Fruit fly (Drosophila melanogaster): ENCODE results near the gene rdgC.
A peak's percentile ranks its signal among the peaks of the same experiment; 100 is the strongest.

Gene rdgC

DNA sequence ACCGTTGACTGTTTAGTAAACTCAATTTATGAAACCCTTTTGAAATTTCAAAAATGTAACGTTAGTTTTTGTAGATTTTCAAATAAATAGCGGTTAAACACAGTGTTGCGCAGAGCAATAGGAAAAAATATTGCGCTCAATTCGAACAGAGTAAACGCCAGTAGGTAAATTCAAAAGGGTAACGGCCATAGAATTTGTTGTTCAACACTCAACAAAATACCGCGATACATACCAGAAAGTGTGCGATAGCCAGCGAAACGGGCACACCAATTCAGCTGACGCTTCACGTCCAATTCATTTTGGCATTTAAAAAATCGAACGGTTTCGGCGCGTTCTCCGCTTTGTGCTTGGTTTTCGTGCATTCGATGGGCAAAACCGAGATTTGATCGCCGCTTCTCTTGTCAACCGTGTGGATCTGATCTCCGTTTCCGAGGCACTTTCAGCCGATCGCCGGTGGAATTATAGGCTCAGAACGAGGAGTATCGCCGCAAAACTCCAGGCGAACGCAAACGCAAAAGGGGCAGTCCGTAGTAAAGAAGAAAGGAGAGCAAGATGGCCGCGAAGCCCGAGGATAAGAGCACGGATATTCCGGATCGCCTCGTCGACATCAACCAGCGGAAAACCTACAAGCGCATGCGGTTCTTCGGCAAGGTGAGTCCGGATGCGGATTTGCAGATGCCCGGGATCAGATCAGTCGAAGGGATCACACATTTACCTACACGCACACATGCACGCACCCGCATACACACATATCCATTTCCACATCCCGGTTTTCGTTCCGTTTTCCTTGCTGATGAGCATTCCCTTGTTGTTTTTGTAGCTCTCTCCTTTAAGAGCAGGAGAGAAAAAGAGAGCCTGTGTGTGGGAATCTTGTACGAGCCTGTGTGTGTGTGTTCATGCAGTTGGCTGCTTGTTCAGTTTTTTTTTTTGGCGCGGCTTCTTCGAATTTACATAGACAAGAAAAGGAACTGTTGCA, 62.2 kb downstream of the rdgC start (continued):
- TF ChIP-seq ind (GFP tag; optimal IDR thresholded peaks at IDR 0.05) (peak; percentile 35), Ets97D (GFP tag; optimal IDR thresholded peaks at IDR 0.05) (peak; percentile 87), bigmax (GFP tag; optimal IDR thresholded peaks at IDR 0.05) (peak; percentile 18), Dek (tag; optimal IDR thresholded peaks at IDR 0.05) (peak; percentile 21), CG5953 (GFP tag; IDR thresholded peaks at IDR 0.05) (no peak), trem (tag; optimal IDR thresholded peaks at IDR 0.05) (peak; percentile 81), Atf3 (GFP tag; optimal IDR thresholded peaks at IDR 0.05) (peak; percentile 16), lbe (GFP tag; optimal IDR thresholded peaks at IDR 0.05) (peak; percentile 1), CG10654 (GFP tag; optimal IDR thresholded peaks at IDR 0.05) (peak; percentile 11), CG2712 (tag; optimal IDR thresholded peaks at IDR 0.05) (peak; percentile 50), ewg (GFP tag; optimal IDR thresholded peaks at IDR 0.05) (peak; percentile 37), Scr (GFP tag; IDR thresholded peaks at IDR 0.05; ENCODE audit: partially characterized antibody) (peak; percentile 88), vfl (GFP tag; optimal IDR thresholded peaks at IDR 0.05) (peak; percentile 55), sob (GFP tag; IDR thresholded peaks at IDR 0.05) (peak; percentile 81), HLH3B (GFP tag; IDR thresholded peaks at IDR 0.05) (no peak), ems (GFP tag; optimal IDR thresholded peaks at IDR 0.05) (peak; percentile 39), CG12155 (GFP tag; optimal IDR thresholded peaks at IDR 0.05) (peak; percentile 39), NC2β (GFP tag; optimal IDR thresholded peaks at IDR 0.05) (peak; percentile 25), dm (GFP tag; optimal IDR thresholded peaks at IDR 0.05) (peak; percentile 30), grau (tag; optimal IDR thresholded peaks at IDR 0.05) (peak; percentile 36), CG12769 (tag; optimal IDR thresholded peaks at IDR 0.05) (peak; percentile 44), ssp (GFP tag; IDR thresholded peaks at IDR 0.05) (peak; percentile 43), CG5180 (GFP tag; optimal IDR thresholded peaks at IDR 0.05) (no peak), CG9797 (GFP tag; optimal IDR thresholded peaks at IDR 0.05) (peak; percentile 98), Side (GFP tag; optimal IDR thresholded peaks at IDR 0.05) (peak; percentile 40), psq (GFP tag; optimal IDR thresholded peaks at IDR 0.05) (peak; percentile 26), CG7786 (GFP tag; optimal IDR thresholded peaks at IDR 0.05) (peak; percentile 58), crp (GFP tag; optimal IDR thresholded peaks at IDR 0.05) (peak in 1 of 2 experiments; percentile 46), H2.0 (GFP tag; IDR thresholded peaks at IDR 0.05) (no peak), C15 (GFP tag; IDR thresholded peaks at IDR 0.05) (no peak), CG13624 (GFP tag; optimal IDR thresholded peaks at IDR 0.05) (peak; percentile 80), her (GFP tag; optimal IDR thresholded peaks at IDR 0.05) (peak; percentile 72), kni (GFP tag; optimal IDR thresholded peaks at IDR 0.05) (peak; percentile 22), hbn (GFP tag; IDR thresholded peaks at IDR 0.05; ENCODE audit: partially characterized antibody) (peak; percentile 85), lmd (GFP tag; IDR thresholded peaks at IDR 0.05) (peak; percentile 6; the same call in 1 of the 2 replicates), CG4404 (GFP tag; IDR thresholded peaks at IDR 0.05) (0 out of 2 replicates have a peak, but pooled peaks have one; percentile 9), kay (GFP tag; optimal IDR thresholded peaks at IDR 0.05) (peak; percentile 10), insv (GFP tag; optimal IDR thresholded peaks at IDR 0.05) (peak in 1 of 2 experiments; percentile 42), CG17361 (GFP tag; IDR thresholded peaks at IDR 0.05) (0 out of 3 replicates have a peak, but pooled peaks have one; percentile 33), CG2116 (GFP tag; optimal IDR thresholded peaks at IDR 0.05) (peak; percentile 58), CG15514 (GFP tag; optimal IDR thresholded peaks at IDR 0.05) (peak; percentile 88), pfk (GFP tag; optimal IDR thresholded peaks at IDR 0.05) (peak; percentile 73), unc-4 (GFP tag; IDR thresholded peaks at IDR 0.05; ENCODE audit: partially characterized antibody) (peak; percentile 85), Hr3 (GFP tag; optimal IDR thresholded peaks at IDR 0.05) (peak; percentile 43), Bteb2 (GFP tag; optimal IDR thresholded peaks at IDR 0.05) (peak; percentile 48), dmrt11E (tag; optimal IDR thresholded peaks at IDR 0.05) (peak; percentile 36), HLH4C (GFP tag; IDR thresholded peaks at IDR 0.05; ENCODE audit: partially characterized antibody) (peak; percentile 71), ATbp (GFP tag; optimal IDR thresholded peaks at IDR 0.05) (no peak)

All from whole organism, embryonic.